Worm (Caenorhabditis elegans): ENCODE results near the gene fozi-1.

fozi-1 gene

ce11 chrIII:9242675-9243074, 38.9 kb upstream of the fozi-1 start, which contains the start of gene dat-1:
Gene dat-1 (plus strand): TSS chrIII:9242975.
- no peak for TF ChIP-seq ztf-16 (tag; optimal IDR thresholded peaks at IDR 0.05)
- TF ChIP-seq pag-3 (tag; optimal IDR thresholded peaks at IDR 0.05; ENCODE audit: borderline replicate concordance): no peak
- no peak for TF ChIP-seq rnt-1 (tag; optimal IDR thresholded peaks at IDR 0.05)
- no peak for TF ChIP-seq ceh-6 (GFP tag; optimal IDR thresholded peaks at IDR 0.05)
- no peak for TF ChIP-seq elt-4 (tag; optimal IDR thresholded peaks at IDR 0.05)
- no peak for TF ChIP-seq ceh-18 (tag; optimal IDR thresholded peaks at IDR 0.05)
- no peak for TF ChIP-seq ttx-3 (tag; optimal IDR thresholded peaks at IDR 0.05)
- TF ChIP-seq K02D7.2 (tag; optimal IDR thresholded peaks at IDR 0.05): no peak
- TF ChIP-seq ref-2 (tag; optimal IDR thresholded peaks at IDR 0.05): no peak
- no peak for TF ChIP-seq gmeb-2 (tag; optimal IDR thresholded peaks at IDR 0.05)
- no peak for TF ChIP-seq ceh-34 (tag; optimal IDR thresholded peaks at IDR 0.05)
- TF ChIP-seq sox-4 (tag; optimal IDR thresholded peaks at IDR 0.05): no peak
- TF ChIP-seq F13H6.1 (tag; optimal IDR thresholded peaks at IDR 0.05): no peak
- no peak for TF ChIP-seq hlh-15 (tag; optimal IDR thresholded peaks at IDR 0.05)
- TF ChIP-seq K09A11.1 (tag; optimal IDR thresholded peaks at IDR 0.05; ENCODE audit: insufficient read depth): no peak
- TF ChIP-seq ceh-30 (tag; optimal IDR thresholded peaks at IDR 0.05): no peak
- TF ChIP-seq unc-42 (tag; optimal IDR thresholded peaks at IDR 0.05): no peak
- TF ChIP-seq mec-3 (tag; optimal IDR thresholded peaks at IDR 0.05; ENCODE audit: borderline replicate concordance): no peak

- TF ChIP-seq syd-9 (tag; optimal IDR thresholded peaks at IDR 0.05) (no peak), pha-2 (tag; optimal IDR thresholded peaks at IDR 0.05) (no peak), che-1 (tag; optimal IDR thresholded peaks at IDR 0.05) (no peak), unc-86 (tag; optimal IDR thresholded peaks at IDR 0.05) (no peak), pat-9 (tag; optimal IDR thresholded peaks at IDR 0.05) (no peak), pros-1 (tag; optimal IDR thresholded peaks at IDR 0.05) (no peak), ceh-18 (tag; optimal IDR thresholded peaks at IDR 0.05) (no peak), hlh-8 (tag; optimal IDR thresholded peaks at IDR 0.05) (no peak), hlh-13 (GFP tag; optimal IDR thresholded peaks at IDR 0.05) (no peak)
These were observed 34.4 kb upstream of the fozi-1 start, which contains the start of gene T02C1.1 for ce11 chrIII:9247221-9247620. Gene T02C1.1 (plus strand): TSS chrIII:9247525.

- TF ChIP-seq dve-1 (tag; optimal IDR thresholded peaks at IDR 0.05): no peak
- TF ChIP-seq dmd-4 (tag; optimal IDR thresholded peaks at IDR 0.05; ENCODE audit: borderline replicate concordance): no peak
- no peak for TF ChIP-seq elt-2 (tag; optimal IDR thresholded peaks at IDR 0.05)
- no peak for TF ChIP-seq ceh-6 (GFP tag; optimal IDR thresholded peaks at IDR 0.05)
- TF ChIP-seq ceh-45 (GFP tag; IDR thresholded peaks at IDR 0.05): no peak
- no peak for TF ChIP-seq mec-3 (tag; optimal IDR thresholded peaks at IDR 0.05; ENCODE audit: borderline replicate concordance)
- TF ChIP-seq ceh-24 (tag; optimal IDR thresholded peaks at IDR 0.05): no peak
- TF ChIP-seq K02D7.2 (tag; optimal IDR thresholded peaks at IDR 0.05): no peak
- TF ChIP-seq ceh-2 (tag; optimal IDR thresholded peaks at IDR 0.05): no peak
- no peak for TF ChIP-seq sdc-2 (tag; optimal IDR thresholded peaks at IDR 0.05)
- TF ChIP-seq fkh-10 (GFP tag; optimal IDR thresholded peaks at IDR 0.05): no peak
These were observed 30.9 kb upstream of the fozi-1 start, which contains the start of gene T02C1.2 for ce11 chrIII:9250729-9251128. Gene T02C1.2 (plus strand): TSS chrIII:9251029.

ce11 chrIII:9254988-9255387, 26.6 kb upstream of the fozi-1 start:
- TF ChIP-seq ceh-34 (tag; optimal IDR thresholded peaks at IDR 0.05) (no peak), syd-9 (tag; optimal IDR thresholded peaks at IDR 0.05) (no peak), madf-2 (tag; optimal IDR thresholded peaks at IDR 0.05) (no peak), ref-2 (tag; optimal IDR thresholded peaks at IDR 0.05) (no peak)

- no peak for TF ChIP-seq nhr-232 (tag; optimal IDR thresholded peaks at IDR 0.05)
- no peak for TF ChIP-seq ceh-14 (tag; optimal IDR thresholded peaks at IDR 0.05)
- no peak for TF ChIP-seq ceh-6 (GFP tag; optimal IDR thresholded peaks at IDR 0.05)
- no peak for TF ChIP-seq elt-4 (tag; optimal IDR thresholded peaks at IDR 0.05)
- TF ChIP-seq ceh-48 (tag; optimal IDR thresholded peaks at IDR 0.05): no peak
- TF ChIP-seq sox-4 (tag; optimal IDR thresholded peaks at IDR 0.05): no peak
- TF ChIP-seq ceh-18 (tag; optimal IDR thresholded peaks at IDR 0.05): no peak
These were observed 25.8 kb upstream of the fozi-1 start for ce11 chrIII:9255801-9256200.
